Fruit fly (Drosophila melanogaster) whole organism, prepupa: ENCODE results near the gene st.

Source experiments
- CG10631 ChIP-seq: fragments of 200-800 bp; sonication (Bioruptor generic); optimal IDR thresholded peaks from 2 replicates; lab custom pipeline; 2016; ENCODE audit warnings: missing biosample characterization, missing genetic modification characterization
- CG10669 ChIP-seq: fragments of 200-800 bp; sonication (Bioruptor generic); optimal IDR thresholded peaks from 3 replicates; lab custom pipeline; 2018; ENCODE audit warnings: missing biosample characterization, mild to moderate bottlenecking, missing genetic modification characterization, moderate library complexity
- CG11294 ChIP-seq: fragments of 200-800 bp; sonication (Bioruptor generic); IDR thresholded peaks from 2 replicates; pipeline ENCODE4 v1.3.6; 2022; ENCODE audit warnings: missing biosample characterization, missing genetic modification characterization
- CG11762 ChIP-seq: fragments of 200-800 bp; sonication (Bioruptor generic); optimal IDR thresholded peaks from 3 replicates; lab custom pipeline; 2016; ENCODE audit warnings: missing biosample characterization, missing genetic modification characterization; ENCODE audit not compliant: insufficient read depth
- CG11902 ChIP-seq: fragments of 200-800 bp; sonication (Bioruptor generic); optimal IDR thresholded peaks from 3 replicates; lab custom pipeline; 2016; ENCODE audit warnings: missing biosample characterization, missing genetic modification characterization
- CG15336 ChIP-seq: fragments of 200-800 bp; sonication (Bioruptor generic); IDR thresholded peaks from 2 replicates; pipeline ENCODE4 v1.3.6; 2022; ENCODE audit warnings: missing biosample characterization, missing genetic modification characterization
- CG1621 ChIP-seq: fragments of 200-800 bp; sonication (Bioruptor generic); optimal IDR thresholded peaks from 3 replicates; lab custom pipeline; 2018; ENCODE audit warnings: missing biosample characterization, mild to moderate bottlenecking, missing genetic modification characterization
- CG16779 ChIP-seq: fragments of 200-800 bp; sonication (Bioruptor generic); optimal IDR thresholded peaks from 3 replicates; lab custom pipeline; 2017; ENCODE audit warnings: missing biosample characterization, mild to moderate bottlenecking, missing genetic modification characterization
- CG3032 ChIP-seq: fragments of 200-800 bp; optimal IDR thresholded peaks from 2 replicates; lab custom pipeline; 2019; ENCODE audit warnings: missing biosample characterization, mild to moderate bottlenecking, missing genetic modification characterization, moderate library complexity
- CG34406 ChIP-seq: fragments of 200-800 bp; sonication (Bioruptor generic); optimal IDR thresholded peaks from 3 replicates; lab custom pipeline; 2016; ENCODE audit warnings: missing biosample characterization, missing genetic modification characterization
- CG3919 ChIP-seq: fragments of 200-800 bp; sonication (Bioruptor generic); optimal IDR thresholded peaks from 3 replicates; lab custom pipeline; 2016; ENCODE audit warnings: missing biosample characterization, missing genetic modification characterization
- CG6276 ChIP-seq: fragments of 200-800 bp; sonication (Bioruptor generic); optimal IDR thresholded peaks from 2 replicates; lab custom pipeline; 2017; ENCODE audit warnings: missing biosample characterization, mild to moderate bottlenecking, missing genetic modification characterization
- CG6792 ChIP-seq: fragments of 200-800 bp; sonication (Bioruptor generic); optimal IDR thresholded peaks from 3 replicates; lab custom pipeline; 2016; ENCODE audit warnings: missing biosample characterization, missing genetic modification characterization
- CG6808 ChIP-seq: fragments of 200-800 bp; sonication (Bioruptor generic); optimal IDR thresholded peaks from 3 replicates; lab custom pipeline; 2017; ENCODE audit warnings: missing biosample characterization, missing genetic modification characterization, mild to moderate bottlenecking, moderate library complexity, missing genetic modification reagents
- CG6854 ChIP-seq: fragments of 200-800 bp; sonication (Bioruptor generic); optimal IDR thresholded peaks from 2 replicates; lab custom pipeline; 2017; ENCODE audit warnings: missing biosample characterization, mild to moderate bottlenecking, missing genetic modification characterization
- CG7368 ChIP-seq: fragments of 200-800 bp; sonication (Bioruptor generic); optimal IDR thresholded peaks from 3 replicates; lab custom pipeline; 2016; ENCODE audit warnings: missing biosample characterization, missing genetic modification characterization
- CG8119 ChIP-seq: fragments of 200-800 bp; sonication (Bioruptor generic); IDR thresholded peaks from 3 replicates; pipeline ENCODE4 v1.3.6; 2022; ENCODE audit warnings: missing biosample characterization, missing genetic modification characterization
- CG8319 ChIP-seq: fragments of 200-800 bp; sonication (Bioruptor generic); optimal IDR thresholded peaks from 3 replicates; lab custom pipeline; 2016; ENCODE audit warnings: missing biosample characterization, missing genetic modification characterization
- CG8632 ChIP-seq: fragments of 200-800 bp; sonication (Bioruptor generic); optimal IDR thresholded peaks from 3 replicates; lab custom pipeline; 2016; ENCODE audit warnings: missing biosample characterization, missing genetic modification characterization
- CG9139 ChIP-seq: fragments of 200-800 bp; sonication (Bioruptor generic); optimal IDR thresholded peaks from 3 replicates; lab custom pipeline; 2017; ENCODE audit warnings: missing biosample characterization, mild to moderate bottlenecking, missing genetic modification characterization
- Eip78C ChIP-seq: fragments of 200-800 bp; sonication (Bioruptor generic); peaks from one replicate; lab custom pipeline; 2016; ENCODE audit warnings: missing biosample characterization, missing genetic modification characterization
- Eip93F ChIP-seq: fragments of 200-800 bp; sonication (Bioruptor generic); optimal IDR thresholded peaks from 2 replicates; lab custom pipeline; 2016; ENCODE audit warnings: missing biosample characterization, mild to moderate bottlenecking, missing genetic modification characterization
- Ets21C ChIP-seq: fragments of 200-800 bp; sonication (Bioruptor generic); optimal IDR thresholded peaks from 3 replicates; lab custom pipeline; 2016; ENCODE audit warnings: missing biosample characterization, missing genetic modification characterization
- Ets96B ChIP-seq: fragments of 200-800 bp; optimal IDR thresholded peaks from 2 replicates; lab custom pipeline; 2019; ENCODE audit warnings: missing biosample characterization, mild to moderate bottlenecking, missing genetic modification characterization, moderate library complexity
- Gug ChIP-seq: fragments of 200-800 bp; sonication (Bioruptor generic); IDR thresholded peaks from 2 replicates; pipeline ENCODE4 v1.3.6; 2022; ENCODE audit warnings: missing biosample characterization, missing genetic modification characterization
- Hr38 ChIP-seq: sonication (Bioruptor generic); optimal IDR thresholded peaks from 2 replicates; lab custom pipeline; 2016; ENCODE audit warnings: missing biosample characterization, missing genetic modification characterization
- Hr39 ChIP-seq: fragments of 200-800 bp; sonication (Bioruptor generic); optimal IDR thresholded peaks from 2 replicates; lab custom pipeline; 2016; ENCODE audit warnings: missing biosample characterization, missing genetic modification characterization
- Hr4 ChIP-seq: fragments of 200-800 bp; sonication (Bioruptor generic); optimal IDR thresholded peaks from 3 replicates; lab custom pipeline; 2016; ENCODE audit warnings: missing biosample characterization, missing genetic modification characterization
- Lpt ChIP-seq: fragments of 200-800 bp; sonication (Bioruptor generic); optimal IDR thresholded peaks from 3 replicates; lab custom pipeline; 2016; ENCODE audit warnings: missing biosample characterization, missing genetic modification characterization
- Met ChIP-seq: fragments of 200-800 bp; sonication (Bioruptor generic); optimal IDR thresholded peaks from 3 replicates; lab custom pipeline; 2016; ENCODE audit warnings: missing biosample characterization, missing genetic modification characterization
- OdsH ChIP-seq: fragments of 200-800 bp; sonication (Bioruptor generic); optimal IDR thresholded peaks from 3 replicates; lab custom pipeline; 2016; ENCODE audit warnings: missing biosample characterization, missing genetic modification characterization
- Sox102F ChIP-seq: fragments of 200-800 bp; sonication (Bioruptor generic); optimal IDR thresholded peaks from 2 replicates; lab custom pipeline; 2016; ENCODE audit warnings: missing biosample characterization, mild to moderate bottlenecking, missing genetic modification characterization
- Sox14 ChIP-seq: fragments of 200-800 bp; sonication (Bioruptor generic); optimal IDR thresholded peaks from 3 replicates; lab custom pipeline; 2016; ENCODE audit warnings: missing biosample characterization, missing genetic modification characterization
- achi ChIP-seq: fragments of 200-800 bp; sonication (Bioruptor generic); optimal IDR thresholded peaks from 3 replicates; lab custom pipeline; 2016; ENCODE audit warnings: missing biosample characterization, missing genetic modification characterization
- cyc ChIP-seq: fragments of 200-800 bp; sonication (Bioruptor generic); optimal IDR thresholded peaks from 3 replicates; lab custom pipeline; 2016; ENCODE audit warnings: missing biosample characterization, missing genetic modification characterization
- eg ChIP-seq: fragments of 200-800 bp; sonication (Bioruptor generic); IDR thresholded peaks from 3 replicates; pipeline ENCODE4 v1.3.6; 2022; ENCODE audit warnings: missing biosample characterization, missing genetic modification characterization
- esn ChIP-seq: fragments of 200-800 bp; sonication (Bioruptor generic); optimal IDR thresholded peaks from 2 replicates; lab custom pipeline; 2016; ENCODE audit warnings: missing biosample characterization, mild to moderate bottlenecking, missing genetic modification characterization, moderate library complexity
- fd59A ChIP-seq: fragments of 200-800 bp; sonication (Bioruptor generic); optimal IDR thresholded peaks from 2 replicates; lab custom pipeline; 2017; ENCODE audit warnings: missing biosample characterization, mild to moderate bottlenecking, missing genetic modification characterization, missing genetic modification reagents
- fd85E ChIP-seq: fragments of 200-800 bp; sonication (Bioruptor generic); optimal IDR thresholded peaks from 3 replicates; lab custom pipeline; 2016; ENCODE audit warnings: missing biosample characterization, missing genetic modification characterization
- lz ChIP-seq: fragments of 200-800 bp; sonication (Bioruptor generic); optimal IDR thresholded peaks from 3 replicates; lab custom pipeline; 2016; ENCODE audit warnings: missing biosample characterization, missing genetic modification characterization
- pdm3 ChIP-seq: fragments of 200-800 bp; sonication (Bioruptor generic); optimal IDR thresholded peaks from 3 replicates; lab custom pipeline; 2016; ENCODE audit warnings: missing biosample characterization, missing genetic modification characterization
- salr ChIP-seq, 2 experiments: fragments of 200-800 bp; sonication (Bioruptor generic); optimal IDR thresholded peaks; 3 replicates each; lab custom pipeline; 2016 to 2018; ENCODE audit warnings: missing biosample characterization in 2 of 2, missing genetic modification characterization in 2 of 2, mild to moderate bottlenecking in 1 of 2
- spab ChIP-seq: fragments of 200-800 bp; sonication (Bioruptor generic); optimal IDR thresholded peaks from 2 replicates; lab custom pipeline; 2017; ENCODE audit warnings: missing biosample characterization, mild to moderate bottlenecking, missing genetic modification characterization, missing genetic modification reagents
- svp ChIP-seq: fragments of 200-800 bp; sonication (Bioruptor generic); peaks from one replicate; lab custom pipeline; 2016; ENCODE audit warnings: missing biosample characterization, missing genetic modification characterization
- topi ChIP-seq: fragments of 200-800 bp; sonication (Bioruptor generic); optimal IDR thresholded peaks from 3 replicates; lab custom pipeline; 2016; ENCODE audit warnings: missing biosample characterization, missing genetic modification characterization
- vri ChIP-seq: fragments of 200-800 bp; sonication (Bioruptor generic); optimal IDR thresholded peaks from 3 replicates; lab custom pipeline; 2016; ENCODE audit warnings: missing biosample characterization, mild to moderate bottlenecking, missing genetic modification characterization

The st gene

DNA sequence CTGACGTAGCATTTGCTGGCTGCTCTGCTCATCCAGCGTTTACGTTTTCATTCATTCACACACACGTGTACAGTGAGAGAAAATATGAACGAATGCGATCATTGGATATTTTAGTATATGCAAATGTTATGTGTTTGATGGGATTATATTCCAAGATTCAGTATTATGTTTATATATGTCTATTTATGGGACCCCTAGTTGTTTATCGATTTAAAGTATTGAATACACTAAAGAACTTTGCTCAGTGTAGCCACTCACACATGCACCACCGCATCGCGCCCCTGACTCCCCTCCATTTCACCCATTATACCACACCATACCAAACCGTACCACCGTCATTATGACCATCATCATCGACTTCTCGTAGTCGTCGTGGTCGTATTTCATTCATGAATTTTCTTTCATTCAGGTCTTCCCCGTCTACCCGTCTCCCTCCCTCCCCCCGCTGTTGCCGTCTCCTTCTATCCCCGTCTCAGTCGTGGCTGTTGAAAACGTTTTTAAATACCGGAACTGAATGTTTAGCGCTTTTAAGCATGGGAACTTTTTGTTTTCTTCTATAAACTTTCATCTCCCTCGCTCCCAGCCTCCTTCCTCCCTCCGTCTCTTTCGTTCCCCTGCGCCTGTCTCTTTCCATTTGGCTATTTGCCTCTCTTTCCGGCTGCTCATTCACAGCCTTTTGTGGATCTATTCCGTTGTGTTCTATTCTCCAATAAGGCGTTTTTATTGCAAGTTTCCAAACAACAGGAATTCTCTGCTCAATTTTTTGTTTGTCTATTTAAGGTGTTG is 16.9 kb upstream of the st start (continued):
- no peak for TF ChIP-seq Hr38 (GFP tag; lab: Kevin White, UChicago)
- peak; percentile 81 to 87 for TF ChIP-seq salr (GFP tag; optimal IDR thresholded peaks at IDR 0.05; lab: Kevin White, UChicago)
- TF ChIP-seq Ets96B (tag; lab: Kevin White, UChicago): peak; percentile 90
- peak; percentile 79 for TF ChIP-seq lz (GFP tag; lab: Kevin White, UChicago)
- TF ChIP-seq Eip78C (GFP tag; lab: Kevin White, UChicago): peak; percentile 95
- TF ChIP-seq Met (GFP tag; lab: Kevin White, UChicago): peak; percentile 84
- peak; percentile 89 for TF ChIP-seq CG3919 (GFP tag; lab: Kevin White, UChicago)
- peak; percentile 79 for TF ChIP-seq CG16779 (tag; lab: Kevin White, UChicago)
- TF ChIP-seq spab: peak; percentile 79
- peak; percentile 92 for TF ChIP-seq Gug (GFP tag; lab: Robert Waterston, UW)
- TF ChIP-seq CG34406: peak; percentile 84
- TF ChIP-seq CG8319: peak; percentile 67
- TF ChIP-seq Sox14 (GFP tag; lab: Kevin White, UChicago): peak; percentile 85
- peak; percentile 88 for TF ChIP-seq CG10669 (GFP tag; lab: Kevin White, UChicago)
- TF ChIP-seq fd59A (GFP tag; lab: Kevin White, UChicago): peak; percentile 85
- peak; percentile 87 for TF ChIP-seq Lpt (GFP tag; lab: Kevin White, UChicago)
- peak; percentile 90 for TF ChIP-seq OdsH (GFP tag; lab: Kevin White, UChicago)
- TF ChIP-seq CG11294 (GFP tag; lab: Robert Waterston, UW): peak; percentile 73
- peak; percentile 81 for TF ChIP-seq topi (GFP tag; lab: Kevin White, UChicago)
- peak; percentile 89 for TF ChIP-seq CG3032
- TF ChIP-seq CG9139 (GFP tag; lab: Kevin White, UChicago): peak; percentile 78
- TF ChIP-seq fd85E (GFP tag; lab: Kevin White, UChicago): peak; percentile 45

DNA sequence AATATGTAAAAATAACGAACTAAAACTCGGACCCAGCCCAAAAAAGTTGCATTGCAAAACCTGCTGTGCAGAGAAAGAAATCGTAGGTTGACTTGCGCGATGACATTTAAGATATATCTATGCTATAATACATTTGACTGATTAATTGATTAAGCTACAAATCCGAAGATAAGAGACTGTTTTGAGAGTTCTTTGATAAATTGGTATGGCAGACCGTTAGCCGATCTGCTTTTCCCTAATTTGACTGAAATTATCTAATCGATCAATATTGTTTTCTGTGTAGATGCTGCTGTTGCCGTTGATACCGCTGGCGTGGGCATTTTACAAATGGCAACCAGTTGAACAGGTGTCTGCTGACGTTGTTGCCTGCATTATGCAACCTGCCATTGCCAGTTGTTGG is 15.3 kb upstream of the st start:
- TF ChIP-seq eg (peak; percentile 88), Sox102F (GFP tag; lab: Kevin White, UChicago) (no peak), Hr4 (GFP tag; lab: Kevin White, UChicago) (peak; percentile 93), achi (GFP tag; lab: Kevin White, UChicago) (peak; percentile 75), CG6276 (GFP tag; lab: Kevin White, UChicago) (peak; percentile 86), CG3032 (peak; percentile 55), svp (no peak), topi (GFP tag; lab: Kevin White, UChicago) (peak; percentile 16), Ets21C (GFP tag; lab: Kevin White, UChicago) (no peak), Eip78C (GFP tag; lab: Kevin White, UChicago) (peak; percentile 93), CG9139 (GFP tag; lab: Kevin White, UChicago) (no peak), CG8632 (GFP tag; lab: Kevin White, UChicago) (peak; percentile 41), Hr38 (GFP tag; lab: Kevin White, UChicago) (no peak), spab (peak; percentile 37), Hr39 (peak; percentile 5), CG6808 (GFP tag; lab: Kevin White, UChicago) (peak; percentile 50), vri (GFP tag; lab: Kevin White, UChicago) (no peak), Eip93F (GFP tag; lab: Kevin White, UChicago) (no peak), CG11762 (peak; percentile 62), CG10669 (GFP tag; lab: Kevin White, UChicago) (peak; percentile 30), salr (GFP tag; optimal IDR thresholded peaks at IDR 0.05; lab: Kevin White, UChicago) (peak in 1 of 2 experiments; percentile 33), esn (GFP tag; lab: Kevin White, UChicago) (peak; percentile 5), CG10631 (peak; percentile 55), CG7368 (peak; percentile 57), Sox14 (GFP tag; lab: Kevin White, UChicago) (peak; percentile 42), CG3919 (GFP tag; lab: Kevin White, UChicago) (peak; percentile 66), CG1621 (tag; lab: Kevin White, UChicago) (peak; percentile 11), lz (GFP tag; lab: Kevin White, UChicago) (peak; percentile 35), Lpt (GFP tag; lab: Kevin White, UChicago) (peak; percentile 84), cyc (GFP tag; lab: Kevin White, UChicago) (no peak), CG8119 (GFP tag; lab: Robert Waterston, UW) (peak; percentile 88), CG11902 (GFP tag; lab: Kevin White, UChicago) (peak; percentile 5), OdsH (GFP tag; lab: Kevin White, UChicago) (peak; percentile 79), fd85E (GFP tag; lab: Kevin White, UChicago) (no peak), CG6854 (GFP tag; lab: Kevin White, UChicago) (no peak), CG34406 (peak; percentile 44), Met (GFP tag; lab: Kevin White, UChicago) (no peak), pdm3 (GFP tag; lab: Kevin White, UChicago) (peak; percentile 72), CG15336 (peak; percentile 91), CG6792 (GFP tag; lab: Kevin White, UChicago) (peak; percentile 58)
